Worm (Caenorhabditis elegans) whole organism, L4 larva: Measurements from ENCODE around the gene srz-102.

Experiments used
- F37D6.2 ChIP-seq: sonication (generic microtip); optimal IDR thresholded peaks from 2 replicates; lab custom pipeline; 2016; ENCODE audit warnings: mild to moderate bottlenecking, missing genetic modification characterization, missing compliant biosample characterization
- F44E2.7 ChIP-seq: fragments of 200-800 bp; sonication (Bioruptor generic); IDR thresholded peaks from 2 replicates; pipeline ENCODE4 v2.1.2; 2022; ENCODE audit warnings: missing genetic modification characterization, missing compliant biosample characterization
- R02D3.7 ChIP-seq: fragments of 150-350 bp; sonication (generic microtip); optimal IDR thresholded peaks from 3 replicates; lab custom pipeline; 2014; ENCODE audit warnings: missing biosample characterization, missing genetic modification characterization
- Y105C5A.15 ChIP-seq: fragments of 200-800 bp; sonication (Bioruptor generic); IDR thresholded peaks from 2 replicates; pipeline ENCODE4 v1.3.6; 2022; ENCODE audit warnings: missing genetic modification characterization, missing compliant biosample characterization
- Y48G9A.11 ChIP-seq: fragments of 200-800 bp; sonication (Bioruptor generic); IDR thresholded peaks from 2 replicates; pipeline ENCODE4 v1.3.6; 2022; ENCODE audit warnings: missing genetic modification reagents, missing genetic modification characterization, missing compliant biosample characterization
- aly-2 ChIP-seq: sonication (generic microtip); optimal IDR thresholded peaks from 2 replicates; lab custom pipeline; 2018; ENCODE audit warnings: missing biosample characterization, missing genetic modification characterization
- arid-1 ChIP-seq: fragments of 200-800 bp; sonication (Bioruptor generic); conservative IDR thresholded peaks from 2 replicates; pipeline ENCODE4 v1.3.6; 2022; ENCODE audit warnings: missing genetic modification reagents, missing genetic modification characterization, missing compliant biosample characterization
- attf-4 ChIP-seq: sonication (generic microtip); optimal IDR thresholded peaks from 3 replicates; lab custom pipeline; 2017; ENCODE audit warnings: missing biosample characterization, missing genetic modification characterization
- ceh-32 ChIP-seq: sonication (generic microtip); optimal IDR thresholded peaks from 2 replicates; lab custom pipeline; 2016; ENCODE audit warnings: mild to moderate bottlenecking, missing genetic modification characterization, missing compliant biosample characterization; ENCODE audit not compliant: poor library complexity
- ceh-44 ChIP-seq: fragments of 200-800 bp; sonication (Bioruptor generic); IDR thresholded peaks from 2 replicates; pipeline ENCODE4 v1.3.6; 2022; ENCODE audit warnings: missing genetic modification reagents, missing genetic modification characterization, missing compliant biosample characterization
- ceh-62 ChIP-seq: sonication (generic microtip); optimal IDR thresholded peaks from 2 replicates; lab custom pipeline; 2017; ENCODE audit warnings: missing biosample characterization, missing genetic modification characterization
- daf-16 ChIP-seq, 3 experiments: sonication (generic microtip); optimal IDR thresholded peaks; 2 replicates each; lab custom pipeline; 2016 to 2017; ENCODE audit warnings: missing genetic modification characterization in 3 of 3, missing genetic modification reagents in 3 of 3, mild to moderate bottlenecking in 2 of 3, missing compliant biosample characterization in 2 of 3, missing biosample characterization in 1 of 3, moderate library complexity in 1 of 3
- daf-19 ChIP-seq: fragments of 200-800 bp; sonication (Bioruptor generic); conservative IDR thresholded peaks from 2 replicates; pipeline ENCODE4 v1.3.6; 2022; ENCODE audit warnings: missing genetic modification characterization, missing compliant biosample characterization
- dmd-6 ChIP-seq: fragments of 200-800 bp; sonication (Bioruptor generic); IDR thresholded peaks from 2 replicates; pipeline ENCODE4 v1.3.6; 2022; ENCODE audit warnings: missing genetic modification reagents, missing genetic modification characterization, missing compliant biosample characterization
- dmd-8 ChIP-seq: fragments of 200-800 bp; sonication (Bioruptor generic); IDR thresholded peaks from 2 replicates; pipeline ENCODE4 v1.3.6; 2022; ENCODE audit warnings: missing genetic modification characterization, missing compliant biosample characterization
- duxl-1 ChIP-seq: sonication (generic microtip); optimal IDR thresholded peaks from 2 replicates; lab custom pipeline; 2016; ENCODE audit warnings: mild to moderate bottlenecking, missing genetic modification characterization, moderate library complexity, missing compliant biosample characterization; ENCODE audit not compliant: poor library complexity
- fos-1 ChIP-seq: fragments of 150-350 bp; optimal IDR thresholded peaks from 2 replicates; lab custom pipeline; 2014; ENCODE audit warnings: missing biosample characterization, missing genetic modification characterization
- hif-1 ChIP-seq, 2 experiments: sonication (generic microtip); optimal IDR thresholded peaks; 2 replicates each; lab custom pipeline; 2016 to 2017; ENCODE audit warnings: missing compliant biosample characterization in 2 of 2, missing genetic modification characterization in 2 of 2, missing genetic modification reagents in 2 of 2, missing genotype in 2 of 2, mild to moderate bottlenecking in 1 of 2
- hlh-30 ChIP-seq: sonication (generic microtip); optimal IDR thresholded peaks from 2 replicates; lab custom pipeline; 2017; ENCODE audit warnings: antibody characterized with exemption, mild to moderate bottlenecking, missing genetic modification characterization, missing compliant biosample characterization; ENCODE audit not compliant: insufficient read depth
- lim-7 ChIP-seq: fragments of 200-800 bp; sonication (Bioruptor generic); IDR thresholded peaks from 2 replicates; pipeline ENCODE4 v1.3.6; 2022; ENCODE audit warnings: missing genetic modification characterization, missing compliant biosample characterization
- lin-1 ChIP-seq: fragments of 200-800 bp; sonication (Bioruptor generic); IDR thresholded peaks from 2 replicates; pipeline ENCODE4 v1.3.6; 2022; ENCODE audit warnings: missing genetic modification reagents, missing genetic modification characterization, missing compliant biosample characterization
- lin-15B ChIP-seq: fragments of 150-350 bp; sonication (generic microtip); optimal IDR thresholded peaks from 3 replicates; lab custom pipeline; 2014; ENCODE audit warnings: missing biosample characterization, missing genetic modification characterization
- lin-29 ChIP-seq: fragments of 200-800 bp; sonication (Bioruptor generic); IDR thresholded peaks from 2 replicates; pipeline ENCODE4 v1.3.6; 2022; ENCODE audit warnings: missing genetic modification reagents, missing genetic modification characterization, missing compliant biosample characterization
- lin-39 ChIP-seq: fragments of 150-350 bp; optimal IDR thresholded peaks from 2 replicates; lab custom pipeline; 2014; ENCODE audit warnings: missing biosample characterization, missing genetic modification reagents, missing genetic modification characterization
- lsy-2 ChIP-seq, 2 experiments: fragments of 150-350 bp in 1 of 2; sonication (generic microtip) in 1 of 2; optimal IDR thresholded peaks; 2 replicates each; lab custom pipeline; 2014 to 2017; ENCODE audit warnings: missing biosample characterization in 2 of 2, missing genetic modification characterization in 2 of 2
- madf-5 ChIP-seq, 2 experiments: fragments of 200-800 bp; sonication (Bioruptor generic); IDR thresholded peaks; 2 replicates each; pipeline ENCODE4 v1.3.6; 2022; ENCODE audit warnings: missing compliant biosample characterization in 2 of 2, missing genetic modification characterization in 2 of 2
- madf-9 ChIP-seq: fragments of 200-800 bp; sonication (Bioruptor generic); conservative IDR thresholded peaks from 2 replicates; pipeline ENCODE4 v1.3.6; 2022; ENCODE audit warnings: missing genetic modification reagents, missing genetic modification characterization, missing compliant biosample characterization
- mdl-1 ChIP-seq, 2 experiments: fragments of 150-350 bp in 1 of 2; sonication (generic microtip) in 1 of 2; optimal IDR thresholded peaks; 2 replicates each; lab custom pipeline; 2014 to 2017; ENCODE audit warnings: missing biosample characterization in 2 of 2, missing genetic modification characterization in 2 of 2
- mxl-3 ChIP-seq: fragments of 200-800 bp; sonication (Bioruptor generic); optimal IDR thresholded peaks from 2 replicates; lab custom pipeline; 2018; ENCODE audit warnings: mild to moderate bottlenecking, missing genetic modification characterization, missing compliant biosample characterization
- nhr-11 ChIP-seq: fragments of 150-350 bp; optimal IDR thresholded peaks from 2 replicates; lab custom pipeline; 2014; ENCODE audit warnings: missing biosample characterization, missing genetic modification characterization
- nhr-237 ChIP-seq: sonication (generic microtip); optimal IDR thresholded peaks from 2 replicates; lab custom pipeline; 2017; ENCODE audit warnings: missing biosample characterization, missing genetic modification characterization
- nhr-41 ChIP-seq: fragments of 200-800 bp; sonication (Bioruptor generic); IDR thresholded peaks from 2 replicates; pipeline ENCODE4 v1.3.6; 2022; ENCODE audit warnings: missing genetic modification reagents, missing genetic modification characterization, missing compliant biosample characterization
- nhr-42 ChIP-seq: fragments of 200-800 bp; sonication (Bioruptor generic); IDR thresholded peaks from 2 replicates; pipeline ENCODE4 v1.3.6; 2022; ENCODE audit warnings: missing genetic modification characterization, missing compliant biosample characterization
- nhr-76 ChIP-seq: fragments of 150-350 bp; optimal IDR thresholded peaks from 2 replicates; lab custom pipeline; 2014; ENCODE audit warnings: missing biosample characterization, missing genetic modification characterization
- pha-4 ChIP-seq, 2 experiments: fragments of 150-350 bp in 1 of 2; fragments of 200-800 bp in 1 of 2; sonication (Bioruptor generic) in 1 of 2; IDR thresholded peaks in 1 of 2; optimal IDR thresholded peaks in 1 of 2; 2 replicates each; pipeline versions ENCODE4 v1.3.6 to Lab custom; 2014 to 2022; ENCODE audit warnings: missing genetic modification characterization in 2 of 2, missing genetic modification reagents in 2 of 2, missing biosample characterization in 1 of 2, missing compliant biosample characterization in 1 of 2
- php-3 ChIP-seq: fragments of 200-800 bp; sonication (Bioruptor generic); IDR thresholded peaks from 2 replicates; pipeline ENCODE4 v1.3.6; 2022; ENCODE audit warnings: missing genetic modification reagents, missing genetic modification characterization, missing compliant biosample characterization
- pqm-1 ChIP-seq: sonication (generic microtip); optimal IDR thresholded peaks from 2 replicates; lab custom pipeline; 2017; ENCODE audit warnings: missing biosample characterization, missing genetic modification characterization
- sdz-12 ChIP-seq: fragments of 200-800 bp; sonication (Bioruptor generic); optimal IDR thresholded peaks from 2 replicates; lab custom pipeline; 2018; ENCODE audit warnings: mild to moderate bottlenecking, missing genetic modification characterization, missing compliant biosample characterization
- set-16 ChIP-seq: fragments of 200-800 bp; sonication (Bioruptor generic); IDR thresholded peaks from 2 replicates; pipeline ENCODE4 v1.3.6; 2022; ENCODE audit warnings: missing genetic modification reagents, missing genetic modification characterization, missing compliant biosample characterization
- skn-1 ChIP-seq: fragments of 150-350 bp; optimal IDR thresholded peaks from 2 replicates; lab custom pipeline; 2014; ENCODE audit warnings: missing biosample characterization, missing genetic modification characterization
- unc-62 ChIP-seq, 3 experiments: fragments of 150-350 bp in 1 of 3; sonication (generic microtip); optimal IDR thresholded peaks in 2 of 3; peaks in 1 of 3; 1 replicate in 1 of 3; 2 replicates in 2 of 3; lab custom pipeline; 2014 to 2017; ENCODE audit warnings: missing biosample characterization in 3 of 3, missing genetic modification characterization in 3 of 3, missing genetic modification reagents in 3 of 3, missing genotype in 1 of 3
- zfp-3 ChIP-seq: fragments of 200-800 bp; sonication (Bioruptor generic); conservative IDR thresholded peaks from 2 replicates; pipeline ENCODE4 v1.3.6; 2022; ENCODE audit warnings: missing genetic modification reagents, missing genetic modification characterization, missing compliant biosample characterization
- zip-11 ChIP-seq: fragments of 200-800 bp; sonication (Bioruptor generic); IDR thresholded peaks from 2 replicates; pipeline ENCODE4 v1.3.6; 2022; ENCODE audit warnings: missing genetic modification characterization, missing compliant biosample characterization
- ztf-11 ChIP-seq: fragments of 150-350 bp; optimal IDR thresholded peaks from 2 replicates; lab custom pipeline; 2014; ENCODE audit warnings: missing biosample characterization, missing genetic modification characterization

Gene srz-102

ce11 chrV:16687227-16687626 is at the start of gene srz-102:
srz-102 (plus strand) TSS chrV:16687527.
- TF ChIP-seq nhr-237 (tag; lab: Kevin White, UChicago) (no peak), mxl-3 (GFP tag; lab: Kevin White, UChicago) (no peak), pha-4 (GFP tag; IDR thresholded peaks at IDR 0.05; lab: Robert Waterston, UW) (no peak), pha-4 (tag; optimal IDR thresholded peaks at IDR 0.05; lab: Kevin White, UChicago) (no peak), ceh-62 (tag; lab: Kevin White, UChicago) (no peak), aly-2 (tag; lab: Kevin White, UChicago) (no peak), hlh-30 (tag; lab: Kevin White, UChicago) (no peak), madf-5 (GFP tag; IDR thresholded peaks at IDR 0.05; lab: Robert Waterston, UW) (no peak), nhr-42 (GFP tag; lab: Robert Waterston, UW) (no peak), nhr-11 (tag; lab: Kevin White, UChicago) (no peak), lin-29 (GFP tag; lab: Robert Waterston, UW) (no peak), Y48G9A.11 (no peak), R02D3.7 (tag; lab: Kevin White, UChicago) (no peak), ztf-11 (tag; lab: Kevin White, UChicago) (no peak), lin-15B (no peak)

ce11 chrV:16638204-16638603 is 49.1 kb upstream of the srz-102 start, which contains the start of gene srw-76:
srw-76 (minus strand) TSS chrV:16638304.
- TF ChIP-seq daf-19 (no peak), skn-1 (tag; lab: Kevin White, UChicago) (no peak), ceh-62 (tag; lab: Kevin White, UChicago) (no peak), fos-1 (tag; lab: Kevin White, UChicago) (no peak), set-16 (GFP tag; lab: Robert Waterston, UW) (no peak), lin-39 (tag; lab: Kevin White, UChicago) (no peak), ceh-32 (tag; lab: Kevin White, UChicago) (no peak), attf-4 (tag; lab: Kevin White, UChicago) (no peak), pqm-1 (tag; lab: Kevin White, UChicago) (no peak), hif-1 (tag; optimal IDR thresholded peaks at IDR 0.05; lab: Kevin White, UChicago) (no peak), F37D6.2 (tag; lab: Kevin White, UChicago) (no peak), nhr-76 (tag; lab: Kevin White, UChicago) (no peak), zip-11 (GFP tag; lab: Robert Waterston, UW) (no peak), madf-9 (GFP tag; lab: Robert Waterston, UW) (no peak), mdl-1 (tag; optimal IDR thresholded peaks at IDR 0.05; lab: Kevin White, UChicago) (no peak), dmd-8 (no peak), ceh-44 (GFP tag; lab: Robert Waterston, UW) (no peak), Y105C5A.15 (no peak), php-3 (no peak), nhr-11 (tag; lab: Kevin White, UChicago) (no peak)

- no peak for TF ChIP-seq daf-16 (GFP tag; optimal IDR thresholded peaks at IDR 0.05; lab: Kevin White, UChicago)
- TF ChIP-seq daf-16 (tag; optimal IDR thresholded peaks at IDR 0.05; lab: Kevin White, UChicago), result peak; percentile 42
- TF ChIP-seq nhr-41 (GFP tag; lab: Robert Waterston, UW), result 0 out of 2 replicates have a peak, but pooled peaks have one; percentile 10
- TF ChIP-seq daf-19, result peak; percentile 69
- TF ChIP-seq dmd-8, result peak; percentile 81; the same call in 1 of the 2 replicates
- no peak for TF ChIP-seq unc-62 (GFP tag; optimal IDR thresholded peaks at IDR 0.05 in 1 of 2; lab: Kevin White, UChicago)
- TF ChIP-seq unc-62 (tag; optimal IDR thresholded peaks at IDR 0.05; lab: Kevin White, UChicago), result no peak
- TF ChIP-seq lim-7 (GFP tag; lab: Robert Waterston, UW), result peak; percentile 74
- TF ChIP-seq duxl-1, result peak; percentile 74
- TF ChIP-seq dmd-6 (GFP tag; lab: Robert Waterston, UW), result peak; percentile 43; the same call in 1 of the 2 replicates
- 0 out of 2 replicates have a peak, but pooled peaks have one; percentile 12 for TF ChIP-seq lin-1 (GFP tag; lab: Robert Waterston, UW)
- TF ChIP-seq mxl-3 (GFP tag; lab: Kevin White, UChicago), result no peak
- no peak for TF ChIP-seq pqm-1 (tag; lab: Kevin White, UChicago)
- 0 out of 2 replicates have a peak, but pooled peaks have one; percentile 48 for TF ChIP-seq F44E2.7 (GFP tag; lab: Robert Waterston, UW)
- 0 out of 2 replicates have a peak, but pooled peaks have one; percentile 38 for TF ChIP-seq zfp-3 (GFP tag; lab: Robert Waterston, UW)
- TF ChIP-seq arid-1 (GFP tag; lab: Robert Waterston, UW), result 0 out of 2 replicates have a peak, but pooled peaks have one; percentile 21
- peak; percentile 30; the same call in 1 of the 2 replicates for TF ChIP-seq php-3
- TF ChIP-seq sdz-12 (GFP tag; lab: Kevin White, UChicago), result no peak
- TF ChIP-seq lsy-2 (tag; optimal IDR thresholded peaks at IDR 0.05; lab: Kevin White, UChicago), result no peak
Measured at ce11 chrV:16640366-16640765, 47.0 kb upstream of the srz-102 start.
